Worm (Caenorhabditis elegans): Measurements from ENCODE around the gene F53H4.4.

F53H4.4 gene

ce11 chrX:15841086-15841622, 25.0 kb upstream of the F53H4.4 start, which contains the start of gene serp-1.1 (continued):
- peak; percentile 91 for TF ChIP-seq php-3 (GFP tag; IDR thresholded peaks at IDR 0.05)
- TF ChIP-seq R02D3.7 (tag; optimal IDR thresholded peaks at IDR 0.05), result no peak
- TF ChIP-seq daf-16 (GFP tag; optimal IDR thresholded peaks at IDR 0.05), result peak; percentile 94
- TF ChIP-seq daf-16 (tag; optimal IDR thresholded peaks at IDR 0.05), result peak; percentile 80
- TF ChIP-seq nhr-42 (GFP tag; IDR thresholded peaks at IDR 0.05), result peak; percentile 98
- TF ChIP-seq gei-8 (GFP tag; optimal IDR thresholded peaks at IDR 0.05), result peak; percentile 93
- peak; percentile 93 for TF ChIP-seq vab-7 (GFP tag; IDR thresholded peaks at IDR 0.05)
- peak; percentile 99 for TF ChIP-seq pha-4 (GFP tag; IDR thresholded peaks at IDR 0.05)
- TF ChIP-seq pha-4 (tag; optimal IDR thresholded peaks at IDR 0.05), result peak; percentile 51
- TF ChIP-seq ztf-7 (tag; optimal IDR thresholded peaks at IDR 0.05), result peak; percentile 94
- TF ChIP-seq lir-3 (tag; optimal IDR thresholded peaks at IDR 0.05), result peak; percentile 86
- no peak for TF ChIP-seq ceh-62 (tag; optimal IDR thresholded peaks at IDR 0.05)
- peak; percentile 80 for TF ChIP-seq lin-39 (tag; optimal IDR thresholded peaks at IDR 0.05)
- TF ChIP-seq nhr-41 (GFP tag; IDR thresholded peaks at IDR 0.05), result peak; percentile 99
- peak; percentile 56 for TF ChIP-seq attf-4 (tag; optimal IDR thresholded peaks at IDR 0.05)
- peak; percentile 91 for TF ChIP-seq mxl-2 (GFP tag; conservative IDR thresholded peaks at IDR 0.05)
- TF ChIP-seq nhr-102 (tag; optimal IDR thresholded peaks at IDR 0.05), result peak; percentile 98
- 0 out of 2 replicates have a peak, but pooled peaks have one; percentile 11 for TF ChIP-seq F44E2.7 (GFP tag; IDR thresholded peaks at IDR 0.05)
- no peak for TF ChIP-seq daf-12 (tag; optimal IDR thresholded peaks at IDR 0.05)
- TF ChIP-seq nhr-48 (tag; optimal IDR thresholded peaks at IDR 0.05), result peak; percentile 98
- peak; percentile 70; the same call in 1 of the 2 replicates for TF ChIP-seq snpc-1.2 (GFP tag; IDR thresholded peaks at IDR 0.05)
- peak; percentile 85 for TF ChIP-seq Y5F2A.4 (GFP tag; optimal IDR thresholded peaks at IDR 0.05)
- peak; percentile 97 for TF ChIP-seq spr-3 (GFP tag; optimal IDR thresholded peaks at IDR 0.05)
- peak; percentile 96 for TF ChIP-seq fkh-10 (GFP tag; optimal IDR thresholded peaks at IDR 0.05)
- peak; percentile 98 for TF ChIP-seq nhr-28 (tag; optimal IDR thresholded peaks at IDR 0.05)
- TF ChIP-seq mdt-29 (GFP tag; IDR thresholded peaks at IDR 0.05), result peak; percentile 92
- peak; percentile 90; the same call in 1 of the 2 replicates for TF ChIP-seq daf-8 (GFP tag; IDR thresholded peaks at IDR 0.05)
- 0 out of 2 replicates have a peak, but pooled peaks have one; percentile 51 for TF ChIP-seq ZK337.2 (GFP tag; IDR thresholded peaks at IDR 0.05)
- peak; percentile 30 for TF ChIP-seq ama-1 (optimal IDR thresholded peaks at IDR 0.05)
- TF ChIP-seq mes-2 (tag; optimal IDR thresholded peaks at IDR 0.05; ENCODE audit: poor library complexity, severe bottlenecking), result peak; percentile 97
- TF ChIP-seq cey-2 (tag; optimal IDR thresholded peaks at IDR 0.05; ENCODE audit: borderline replicate concordance, insufficient read depth), result no peak
- TF ChIP-seq dpl-1 (GFP tag; optimal IDR thresholded peaks at IDR 0.05), result peak; percentile 85
- peak; percentile 97 for TF ChIP-seq madf-9 (GFP tag; conservative IDR thresholded peaks at IDR 0.05)
- peak; percentile 32 for TF ChIP-seq ces-1 (GFP tag; optimal IDR thresholded peaks at IDR 0.05)
- TF ChIP-seq ZK546.5 (tag; optimal IDR thresholded peaks at IDR 0.05), result peak in 1 of 2 experiments; percentile 73
- peak; percentile 80 to 97 for TF ChIP-seq hif-1 (tag; optimal IDR thresholded peaks at IDR 0.05)
- TF ChIP-seq dmd-8 (GFP tag; IDR thresholded peaks at IDR 0.05), result peak; percentile 81
- peak; percentile 20 for TF ChIP-seq sdz-12 (GFP tag; optimal IDR thresholded peaks at IDR 0.05)
- TF ChIP-seq F26F4.8 (GFP tag; conservative IDR thresholded peaks at IDR 0.05), result no peak
- TF ChIP-seq arid-1 (GFP tag; conservative IDR thresholded peaks at IDR 0.05), result peak; percentile 96
- TF ChIP-seq nhr-76 (tag; optimal IDR thresholded peaks at IDR 0.05), result peak; percentile 47
- TF ChIP-seq aly-2 (tag; optimal IDR thresholded peaks at IDR 0.05), result no peak
- TF ChIP-seq madf-5 (GFP tag; IDR thresholded peaks at IDR 0.05), result no peak; a peak in 1 of 4 replicates
- TF ChIP-seq hlh-30 (tag; optimal IDR thresholded peaks at IDR 0.05; ENCODE audit: insufficient read depth), result peak; percentile 96
- TF ChIP-seq mdl-1 (tag; optimal IDR thresholded peaks at IDR 0.05), result peak; percentile 93 to 99
- no peak for TF ChIP-seq ztf-11 (tag; optimal IDR thresholded peaks at IDR 0.05)
- TF ChIP-seq lsy-2 (tag; optimal IDR thresholded peaks at IDR 0.05), result peak; percentile 100
- TF ChIP-seq zip-2 (tag; optimal IDR thresholded peaks at IDR 0.05), result peak; percentile 85
- peak; percentile 100 for TF ChIP-seq mxl-3 (GFP tag; optimal IDR thresholded peaks at IDR 0.05)
- TF ChIP-seq lim-7 (GFP tag; IDR thresholded peaks at IDR 0.05), result peak; percentile 77
